Worm (Caenorhabditis elegans): ENCODE results near the gene rbbp-5.
A peak's percentile ranks its signal among the peaks of the same experiment; 100 is the strongest.

Gene rbbp-5

DNA sequence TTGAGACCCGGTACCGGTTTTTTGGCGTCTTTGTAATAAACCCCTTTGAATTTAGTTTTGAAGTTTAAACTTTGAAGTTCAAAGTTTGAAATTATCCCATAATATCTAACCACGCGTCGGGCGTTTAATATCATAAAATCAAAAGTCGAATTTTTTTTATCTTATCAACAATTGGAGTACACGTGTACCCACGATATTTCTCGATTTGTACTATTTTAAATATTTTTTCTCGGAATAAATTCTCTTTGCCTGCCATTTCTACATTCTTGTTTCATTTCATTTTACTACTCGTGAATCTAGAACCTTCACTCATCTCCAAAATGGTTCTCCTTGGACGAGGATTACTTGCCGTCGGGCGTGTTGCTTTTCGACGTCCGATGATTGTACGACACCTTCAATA is 47.5 kb upstream of the rbbp-5 start, which contains the start of gene gldc-1:
TSS of gene gldc-1 (plus strand) at position 301 of the 400 bp plus-strand sequence.
- TF ChIP-seq lir-3 (tag; optimal IDR thresholded peaks at IDR 0.05), result no peak
- TF ChIP-seq zfp-3 (GFP tag; conservative IDR thresholded peaks at IDR 0.05), result no peak
- TF ChIP-seq nhr-48 (tag; optimal IDR thresholded peaks at IDR 0.05), result peak; percentile 2
- TF ChIP-seq lsy-2 (tag; optimal IDR thresholded peaks at IDR 0.05), result no peak
- TF ChIP-seq dmd-6 (GFP tag; IDR thresholded peaks at IDR 0.05), result peak; percentile 47
- TF ChIP-seq duxl-1 (tag; optimal IDR thresholded peaks at IDR 0.05; ENCODE audit: poor library complexity), result no peak
- no peak for TF ChIP-seq madf-5 (GFP tag; IDR thresholded peaks at IDR 0.05)
- TF ChIP-seq nhr-11 (tag; optimal IDR thresholded peaks at IDR 0.05), result no peak
- TF ChIP-seq ztf-7 (tag; optimal IDR thresholded peaks at IDR 0.05), result no peak
- TF ChIP-seq spr-1 (tag; optimal IDR thresholded peaks at IDR 0.05), result no peak
- TF ChIP-seq zip-11 (GFP tag; IDR thresholded peaks at IDR 0.05), result no peak
- no peak for TF ChIP-seq daf-8 (GFP tag; IDR thresholded peaks at IDR 0.05)
- TF ChIP-seq daf-16 (GFP tag; optimal IDR thresholded peaks at IDR 0.05), result no peak
- TF ChIP-seq daf-16 (tag; optimal IDR thresholded peaks at IDR 0.05), result peak; percentile 29
- TF ChIP-seq ceh-82 (tag; optimal IDR thresholded peaks at IDR 0.05), result no peak
- no peak for TF ChIP-seq hlh-11 (tag; optimal IDR thresholded peaks at IDR 0.05)
- no peak for TF ChIP-seq vab-7 (GFP tag; IDR thresholded peaks at IDR 0.05)
- no peak for TF ChIP-seq F44E2.7 (GFP tag; IDR thresholded peaks at IDR 0.05)

DNA sequence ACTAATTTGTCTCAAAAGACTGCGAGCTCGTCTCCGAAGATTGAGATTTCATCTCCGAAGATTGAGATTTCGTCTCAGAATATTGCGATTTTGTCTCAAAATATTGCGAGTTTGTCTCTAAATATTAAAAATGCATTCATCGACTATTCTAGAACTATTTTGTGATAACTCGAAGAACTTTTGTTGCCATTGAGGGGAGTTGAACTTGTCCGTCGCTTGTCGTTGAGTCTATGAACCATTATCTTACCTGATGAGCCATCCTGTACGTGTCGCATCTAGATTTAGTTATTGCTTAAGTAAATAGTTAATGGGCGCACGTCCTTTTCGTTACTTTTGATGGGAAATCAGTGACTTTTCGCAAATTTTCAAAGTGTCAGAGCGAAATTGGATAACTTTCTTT is 43.1 kb upstream of the rbbp-5 start:
- 0 out of 4 replicates have a peak, but pooled peaks of 1 of the 2 experiments have one; percentile 26 for TF ChIP-seq madf-5 (GFP tag; IDR thresholded peaks at IDR 0.05)
- TF ChIP-seq egl-43 (GFP tag; IDR thresholded peaks at IDR 0.05), result 0 out of 2 replicates have a peak, but pooled peaks have one; percentile 15
- TF ChIP-seq arid-1 (GFP tag; conservative IDR thresholded peaks at IDR 0.05), result 0 out of 2 replicates have a peak, but pooled peaks have one; percentile 43
- TF ChIP-seq lim-7 (GFP tag; IDR thresholded peaks at IDR 0.05), result 0 out of 2 replicates have a peak, but pooled peaks have one; percentile 58
- TF ChIP-seq D1046.2 (GFP tag; IDR thresholded peaks at IDR 0.05), result peak; percentile 67; the same call in 1 of the 2 replicates
- TF ChIP-seq lin-38 (GFP tag; IDR thresholded peaks at IDR 0.05), result peak; percentile 65
- peak; percentile 49; the same call in 1 of the 2 replicates for TF ChIP-seq Y48G9A.11 (GFP tag; IDR thresholded peaks at IDR 0.05)
- TF ChIP-seq dmd-8 (GFP tag; IDR thresholded peaks at IDR 0.05), result 0 out of 2 replicates have a peak, but pooled peaks have one; percentile 63
- TF ChIP-seq F26F4.8 (GFP tag; conservative IDR thresholded peaks at IDR 0.05), result 0 out of 2 replicates have a peak, but pooled peaks have one; percentile 31
- peak; percentile 65; the same call in 1 of the 2 replicates for TF ChIP-seq snpc-1.2 (GFP tag; IDR thresholded peaks at IDR 0.05)
- TF ChIP-seq lin-1 (GFP tag; IDR thresholded peaks at IDR 0.05), result 0 out of 2 replicates have a peak, but pooled peaks have one; percentile 23

- TF ChIP-seq mes-2 (tag; optimal IDR thresholded peaks at IDR 0.05; ENCODE audit: poor library complexity, severe bottlenecking) (peak; percentile 70), hlh-30 (tag; optimal IDR thresholded peaks at IDR 0.05; ENCODE audit: insufficient read depth) (peak; percentile 30), dve-1 (tag; optimal IDR thresholded peaks at IDR 0.05; ENCODE audit: insufficient read depth) (peak; percentile 18), dpl-1 (GFP tag; optimal IDR thresholded peaks at IDR 0.05) (peak; percentile 51), spr-1 (tag; optimal IDR thresholded peaks at IDR 0.05) (no peak), lin-38 (GFP tag; IDR thresholded peaks at IDR 0.05) (0 out of 2 replicates have a peak, but pooled peaks have one; percentile 26), pqm-1 (tag; optimal IDR thresholded peaks at IDR 0.05) (peak; percentile 72), daf-16 (GFP tag; optimal IDR thresholded peaks at IDR 0.05) (no peak), daf-16 (tag; optimal IDR thresholded peaks at IDR 0.05) (peak; percentile 4), nhr-28 (tag; optimal IDR thresholded peaks at IDR 0.05) (peak; percentile 76), lsy-2 (tag; optimal IDR thresholded peaks at IDR 0.05) (peak in 1 of 2 experiments; percentile 55), ama-1 (optimal IDR thresholded peaks at IDR 0.05) (no peak)
Measured at ce11 chrII:6055927-6056326, 41.7 kb upstream of the rbbp-5 start, which contains the start of gene R12C12.7. TSS of gene R12C12.7 (minus strand) at chrII:6055985.

ce11 chrII:6061495-6061894 is 36.1 kb upstream of the rbbp-5 start:
- TF ChIP-seq ceh-20 (GFP tag; IDR thresholded peaks at IDR 0.05) (no peak), hlh-30 (tag; optimal IDR thresholded peaks at IDR 0.05; ENCODE audit: insufficient read depth) (peak; percentile 63), gei-8 (GFP tag; optimal IDR thresholded peaks at IDR 0.05) (no peak), tag-97 (GFP tag; IDR thresholded peaks at IDR 0.05) (no peak), nhr-25 (tag; optimal IDR thresholded peaks at IDR 0.05; ENCODE audit: borderline replicate concordance, insufficient read depth) (no peak), fos-1 (tag; optimal IDR thresholded peaks at IDR 0.05) (no peak), rbr-2 (tag; optimal IDR thresholded peaks at IDR 0.05) (peak; percentile 52), fkh-10 (GFP tag; optimal IDR thresholded peaks at IDR 0.05) (no peak), madf-5 (GFP tag; IDR thresholded peaks at IDR 0.05) (no peak), nhr-48 (tag; optimal IDR thresholded peaks at IDR 0.05) (peak; percentile 48), mes-2 (tag; optimal IDR thresholded peaks at IDR 0.05; ENCODE audit: poor library complexity, severe bottlenecking) (peak; percentile 99), dmd-9 (GFP tag; IDR thresholded peaks at IDR 0.05) (peak; percentile 91), nhr-11 (tag; optimal IDR thresholded peaks at IDR 0.05) (no peak), ceh-28 (tag; optimal IDR thresholded peaks at IDR 0.05) (no peak), lin-39 (tag; optimal IDR thresholded peaks at IDR 0.05) (no peak)
